Fruit fly (Drosophila melanogaster): ENCODE data around the gene CG43329.

Gene CG43329

DNA sequence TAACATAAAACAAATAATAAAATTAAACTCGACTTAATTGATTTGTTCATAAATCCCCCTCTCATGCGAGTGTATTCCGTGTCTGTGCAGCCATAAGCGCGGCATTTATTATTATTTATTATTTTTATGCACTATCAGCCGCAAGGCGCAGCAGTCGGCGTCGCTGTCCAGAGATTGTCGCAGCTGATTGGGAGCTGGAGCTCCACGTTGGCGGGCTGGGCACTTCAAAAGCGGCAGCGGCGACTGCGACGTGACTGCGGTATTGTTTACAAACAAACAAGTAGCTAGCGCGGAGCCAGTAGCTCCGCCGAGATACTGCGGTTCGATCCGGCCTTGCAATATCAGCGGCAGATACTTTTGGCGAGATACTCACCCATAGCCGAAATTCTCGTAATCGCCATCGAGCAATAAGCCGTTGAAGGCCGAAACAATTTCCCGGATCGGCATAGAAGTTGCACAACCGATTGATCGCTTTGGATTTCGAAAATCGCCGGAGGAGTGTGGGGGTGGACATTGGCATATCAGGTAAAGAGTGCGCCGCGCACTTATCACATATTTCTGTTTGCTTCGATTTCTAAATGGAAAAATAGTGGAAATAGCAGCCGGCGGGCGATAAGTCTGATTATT lies 46.0 kb downstream of the CG43329 start:
- TF ChIP-seq gl (tag; optimal IDR thresholded peaks at IDR 0.05) (no peak), CG13204 (GFP tag; optimal IDR thresholded peaks at IDR 0.05) (peak; percentile 86)

DNA sequence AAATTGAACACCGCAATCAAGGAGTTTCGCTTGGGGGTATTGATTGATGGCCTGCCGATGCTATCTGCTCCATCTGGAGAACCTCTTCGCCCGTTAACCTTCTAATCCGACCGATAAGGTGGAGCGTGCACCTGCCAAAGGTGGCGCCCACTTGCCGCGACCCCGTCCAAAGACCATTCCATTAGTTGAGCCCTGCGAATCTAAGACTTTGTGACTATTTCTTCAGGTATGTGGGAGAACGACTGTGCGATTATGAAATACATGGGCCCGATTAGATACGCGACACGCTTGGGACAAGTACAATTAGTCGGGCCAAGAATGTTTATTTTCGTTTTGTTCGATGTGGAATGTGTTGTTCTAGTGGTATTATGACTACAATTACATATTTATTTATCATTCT lies 46.7 kb downstream of the CG43329 start:
- TF ChIP-seq CG4496 (GFP tag; IDR thresholded peaks at IDR 0.05) = no peak
- TF ChIP-seq Ets98B (GFP tag; IDR thresholded peaks at IDR 0.05) = no peak
- no peak for TF ChIP-seq CG13204 (GFP tag; optimal IDR thresholded peaks at IDR 0.05)
- TF ChIP-seq Pif1A (GFP tag; optimal IDR thresholded peaks at IDR 0.05) = no peak
- no peak for TF ChIP-seq Pif1B (GFP tag; optimal IDR thresholded peaks at IDR 0.05)
- no peak for TF ChIP-seq CG34367 (tag; optimal IDR thresholded peaks at IDR 0.05)
- no peak for TF ChIP-seq CG17806 (tag; optimal IDR thresholded peaks at IDR 0.05)
- TF ChIP-seq fd96Ca (GFP tag; IDR thresholded peaks at IDR 0.05) = no peak
- no peak for TF ChIP-seq CG10348 (GFP tag; IDR thresholded peaks at IDR 0.05)
- TF ChIP-seq CG15710 (tag; optimal IDR thresholded peaks at IDR 0.05) = no peak
- no peak for TF ChIP-seq CG12605 (GFP tag; IDR thresholded peaks at IDR 0.05)
- TF ChIP-seq CG32121 (GFP tag; IDR thresholded peaks at IDR 0.05) = no peak
- no peak for TF ChIP-seq CG9948 (tag; optimal IDR thresholded peaks at IDR 0.05)
- no peak for TF ChIP-seq rn (GFP tag; IDR thresholded peaks at IDR 0.05)
- TF ChIP-seq CG8301 (tag; optimal IDR thresholded peaks at IDR 0.05) = no peak
- no peak for TF ChIP-seq gl (tag; optimal IDR thresholded peaks at IDR 0.05)

DNA sequence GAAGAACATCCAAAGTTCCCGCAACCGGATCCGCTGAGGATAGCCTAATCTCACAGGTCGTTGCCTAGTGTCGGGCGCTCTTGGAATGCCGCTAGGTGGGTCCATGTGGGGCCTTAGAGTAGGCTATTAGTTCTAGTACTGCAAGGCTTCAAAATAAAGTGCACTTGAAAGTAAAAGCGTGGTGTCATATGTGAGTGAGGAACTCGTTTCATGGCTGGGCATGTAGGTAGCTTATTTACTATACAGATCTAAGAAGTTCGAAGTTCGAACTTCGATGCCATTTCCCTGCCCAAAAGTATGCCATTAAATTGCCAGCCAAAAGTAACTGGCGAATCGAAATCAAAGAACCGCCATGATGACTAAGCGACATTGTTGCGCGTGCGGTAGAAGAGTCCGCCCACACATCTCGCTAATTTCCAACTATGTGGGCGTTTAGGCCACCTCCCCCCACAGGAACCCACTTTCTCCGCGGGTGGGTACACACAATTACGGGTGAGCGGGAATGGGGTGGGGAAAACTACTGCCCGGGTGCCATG lies 49.0 kb downstream of the CG43329 start:
- TF ChIP-seq fd96Ca (GFP tag; IDR thresholded peaks at IDR 0.05) = no peak
- no peak for TF ChIP-seq CG9948 (tag; optimal IDR thresholded peaks at IDR 0.05)
- TF ChIP-seq Snoo (tag; optimal IDR thresholded peaks at IDR 0.05) = no peak
- TF ChIP-seq gl (tag; optimal IDR thresholded peaks at IDR 0.05) = no peak
- no peak for TF ChIP-seq Pif1A (GFP tag; optimal IDR thresholded peaks at IDR 0.05)
- no peak for TF ChIP-seq Ets98B (GFP tag; IDR thresholded peaks at IDR 0.05)
- TF ChIP-seq rn (GFP tag; IDR thresholded peaks at IDR 0.05) = no peak
- TF ChIP-seq CG14655 (GFP tag; optimal IDR thresholded peaks at IDR 0.05) = no peak
- TF ChIP-seq D1 (tag; optimal IDR thresholded peaks at IDR 0.05) = no peak
- TF ChIP-seq CG32121 (GFP tag; IDR thresholded peaks at IDR 0.05) = no peak
- TF ChIP-seq CG4496 (GFP tag; IDR thresholded peaks at IDR 0.05) = no peak
- no peak for TF ChIP-seq CG13204 (GFP tag; optimal IDR thresholded peaks at IDR 0.05)
- TF ChIP-seq CG8301 (tag; optimal IDR thresholded peaks at IDR 0.05) = no peak
- TF ChIP-seq CG34367 (tag; optimal IDR thresholded peaks at IDR 0.05) = no peak
- no peak for TF ChIP-seq CG12605 (GFP tag; IDR thresholded peaks at IDR 0.05)
- no peak for TF ChIP-seq Pif1B (GFP tag; optimal IDR thresholded peaks at IDR 0.05)
